Comparison of ENCODE assay signal across 3 worm cellular contexts in the genomic region with DNA sequence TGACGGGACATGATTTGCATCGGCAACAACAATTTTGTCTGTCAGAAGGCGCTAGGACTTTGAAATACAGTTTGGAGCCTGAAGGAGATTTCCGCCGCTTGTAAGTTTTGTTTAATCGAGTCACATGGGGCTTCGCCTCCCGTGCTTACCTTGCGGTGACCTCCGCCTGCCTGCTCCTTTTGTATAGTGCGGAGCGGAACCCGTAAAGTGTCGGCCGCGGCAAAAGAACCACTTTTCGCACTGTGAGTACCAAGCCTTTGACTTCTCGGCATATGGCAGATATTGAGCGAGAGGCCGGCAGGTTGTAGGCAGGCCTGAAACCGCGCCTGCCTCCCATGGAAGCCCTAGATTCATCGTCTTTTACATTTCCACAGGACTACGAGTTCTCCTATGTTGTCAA.
TF ChIP-seq lines count a peak whose summit lies in the region.

No protein-coding gene starts in this region.

TF ChIP-seq in whole organism, L1 larva, 84 proteins besides CTCF, POLR2A, EP300 and RAD21:
- TF ChIP-seq nhr-76 (tag; optimal IDR thresholded peaks at IDR 0.05; lab: Kevin White, UChicago) (no peak), snu-23 (GFP tag; optimal IDR thresholded peaks at IDR 0.05; lab: Kevin White, UChicago) (no peak), elt-2 (tag; optimal IDR thresholded peaks at IDR 0.05; lab: Kevin White, UChicago) (no peak), snpc-4 (tag; optimal IDR thresholded peaks at IDR 0.05; lab: Kevin White, UChicago) (peak; percentile 63), grh-1 (GFP tag; IDR thresholded peaks at IDR 0.05; lab: Robert Waterston, UW) (no peak), tlp-1 (tag; optimal IDR thresholded peaks at IDR 0.05; lab: Kevin White, UChicago) (no peak), C34B4.2 (tag; optimal IDR thresholded peaks at IDR 0.05; lab: Kevin White, UChicago) (no peak), unc-62 (GFP tag; optimal IDR thresholded peaks at IDR 0.05; lab: Kevin White, UChicago) (no peak), unc-30 (tag; optimal IDR thresholded peaks at IDR 0.05; lab: Kevin White, UChicago) (no peak), ama-1 (optimal IDR thresholded peaks at IDR 0.05; lab: Kevin White, UChicago) (no peak), nhr-85 (tag; lab: Kevin White, UChicago) (peak; percentile 37), hlh-4 (tag; optimal IDR thresholded peaks at IDR 0.05; lab: Kevin White, UChicago) (no peak), rnt-1 (tag; optimal IDR thresholded peaks at IDR 0.05; lab: Kevin White, UChicago) (no peak), F16B12.6 (tag; optimal IDR thresholded peaks at IDR 0.05; lab: Kevin White, UChicago) (no peak), unc-98 (GFP tag; IDR thresholded peaks at IDR 0.05; lab: Robert Waterston, UW) (no peak)

TF ChIP-seq in whole organism, L4 larva, 104 proteins besides CTCF, POLR2A, EP300 and RAD21:
- TF ChIP-seq dmd-8 (GFP tag; IDR thresholded peaks at IDR 0.05; lab: Robert Waterston, UW) (0 out of 2 replicates have a peak, but pooled peaks have one; percentile 35), Y105C5A.15 (GFP tag; IDR thresholded peaks at IDR 0.05; lab: Robert Waterston, UW) (no peak), ama-1 (optimal IDR thresholded peaks at IDR 0.05; lab: Kevin White, UChicago) (no peak), F49E8.2 (tag; optimal IDR thresholded peaks at IDR 0.05; lab: Kevin White, UChicago; ENCODE audit: borderline replicate concordance) (no peak), gei-8 (GFP tag; optimal IDR thresholded peaks at IDR 0.05; lab: Kevin White, UChicago) (no peak), php-3 (GFP tag; IDR thresholded peaks at IDR 0.05; lab: Robert Waterston, UW) (no peak), set-16 (GFP tag; IDR thresholded peaks at IDR 0.05; lab: Robert Waterston, UW) (peak; percentile 60; the same call in 1 of the 2 replicates), ces-1 (GFP tag; optimal IDR thresholded peaks at IDR 0.05; lab: Kevin White, UChicago) (no peak), lin-13 (GFP tag; optimal IDR thresholded peaks at IDR 0.05; lab: Kevin White, UChicago) (no peak), zag-1 (tag; optimal IDR thresholded peaks at IDR 0.05; lab: Kevin White, UChicago) (no peak), cey-2 (tag; optimal IDR thresholded peaks at IDR 0.05; lab: Kevin White, UChicago; ENCODE audit: borderline replicate concordance, insufficient read depth) (no peak), F10B5.3 (tag; optimal IDR thresholded peaks at IDR 0.05; lab: Kevin White, UChicago) (no peak), ZK546.5 (tag; optimal IDR thresholded peaks at IDR 0.05; lab: Kevin White, UChicago) (no peak)

TF ChIP-seq in whole organism, young adult, 124 proteins besides CTCF, POLR2A, EP300 and RAD21:
- no peak for TF ChIP-seq F55B11.4 (tag; optimal IDR thresholded peaks at IDR 0.05; lab: Kevin White, UChicago; ENCODE audit: borderline replicate concordance, insufficient read depth)
- TF ChIP-seq repo-1 (tag; optimal IDR thresholded peaks at IDR 0.05; lab: Kevin White, UChicago), result no peak
- no peak for TF ChIP-seq rcor-1 (GFP tag; IDR thresholded peaks at IDR 0.05; lab: Robert Waterston, UW)
- peak; percentile 33 for TF ChIP-seq snpc-4 (GFP tag; optimal IDR thresholded peaks at IDR 0.05; lab: Kevin White, UChicago)
- TF ChIP-seq snpc-4 (tag; optimal IDR thresholded peaks at IDR 0.05; lab: Kevin White, UChicago), result peak in 2 of 4 experiments; percentile 8 to 83
- TF ChIP-seq zfh-2 (GFP tag; conservative IDR thresholded peaks at IDR 0.05; lab: Robert Waterston, UW), result peak; percentile 64
- TF ChIP-seq B0336.3 (GFP tag; IDR thresholded peaks at IDR 0.05; lab: Robert Waterston, UW), result no peak
- TF ChIP-seq him-1 (tag; optimal IDR thresholded peaks at IDR 0.05; lab: Kevin White, UChicago), result no peak
- peak; percentile 41 for TF ChIP-seq snpc-1.1 (tag; optimal IDR thresholded peaks at IDR 0.05; lab: Kevin White, UChicago; ENCODE audit: insufficient read depth)
- peak; percentile 43; the same call in 1 of the 2 replicates for TF ChIP-seq hmg-1.2 (GFP tag; IDR thresholded peaks at IDR 0.05; lab: Robert Waterston, UW)
